Worm (Caenorhabditis elegans): ENCODE data around the gene ttr-8.
"Not testable (repeated sequence)": the region's sequence is repeated elsewhere in the genome, so short reads cannot be mapped to it uniquely, and the experiment has no call there.

The ttr-8 gene

DNA sequence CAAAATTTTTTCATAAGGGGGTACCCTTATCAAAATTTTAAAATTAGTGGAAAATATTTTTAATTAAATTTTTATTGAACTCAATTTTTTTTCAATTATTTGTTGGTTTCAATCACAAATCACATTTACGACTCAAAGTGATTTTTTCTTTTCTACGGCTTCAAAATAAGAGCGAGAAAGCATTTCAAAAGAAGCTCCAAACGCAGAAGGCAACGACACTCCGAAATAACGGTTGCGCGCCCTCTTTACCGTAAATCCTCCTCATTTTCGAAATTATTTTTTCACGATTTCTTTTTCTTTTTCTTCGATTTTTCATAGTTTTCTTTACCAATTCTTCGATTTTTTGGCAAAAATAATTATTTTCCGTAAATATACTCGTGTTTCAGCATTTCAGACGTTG, 35.9 kb upstream of the ttr-8 start:
- peak; percentile 98 for TF ChIP-seq Y48G9A.11 (GFP tag; IDR thresholded peaks at IDR 0.05)

DNA sequence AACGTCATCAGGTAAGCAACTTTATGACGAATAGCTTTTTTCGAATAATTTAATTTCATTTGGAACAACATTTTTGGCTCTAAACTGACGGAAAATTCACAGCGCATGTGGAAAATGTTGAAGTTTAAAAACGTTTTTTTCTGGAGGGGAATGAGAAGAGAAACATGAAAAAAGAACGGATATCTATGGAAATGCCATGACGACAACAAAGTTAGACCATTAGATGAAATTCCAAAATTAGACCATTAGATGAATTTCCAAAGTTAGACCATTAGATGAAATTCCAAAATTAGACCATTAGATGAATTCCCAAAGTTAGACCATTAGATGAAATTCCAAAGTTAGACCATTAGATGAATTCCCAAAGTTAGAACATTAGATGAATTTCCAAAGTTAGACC, 29.3 kb upstream of the ttr-8 start, which contains the start of gene Y80D4G.2:
Y80D4G.2 (minus strand) TSS at position 101 of the 400 bp plus-strand sequence.
- not testable (repeated sequence) for TF ChIP-seq mdt-29 (GFP tag; IDR thresholded peaks at IDR 0.05); pha-4 (GFP tag; IDR thresholded peaks at IDR 0.05); pha-4 (tag; optimal IDR thresholded peaks at IDR 0.05); nhr-6 (tag; optimal IDR thresholded peaks at IDR 0.05)

ce11 chrIII:7593285-7593928, 28.3 kb upstream of the ttr-8 start, which contains the start of gene R13A5.11:
Gene R13A5.11, minus strand, starts transcription at chrIII:7593335.
- no peak for TF ChIP-seq fos-1 (tag; optimal IDR thresholded peaks at IDR 0.05)
- no peak for TF ChIP-seq zip-2 (tag; optimal IDR thresholded peaks at IDR 0.05)
- TF ChIP-seq saeg-2 (GFP tag; IDR thresholded peaks at IDR 0.05) = no peak
- TF ChIP-seq jun-1 (tag; optimal IDR thresholded peaks at IDR 0.05) = no peak
- TF ChIP-seq skn-1 (tag; optimal IDR thresholded peaks at IDR 0.05) = no peak
- TF ChIP-seq snpc-4 (tag; optimal IDR thresholded peaks at IDR 0.05) = no peak
- TF ChIP-seq sdz-12 (GFP tag; optimal IDR thresholded peaks at IDR 0.05) = no peak
- TF ChIP-seq nhr-10 (tag; optimal IDR thresholded peaks at IDR 0.05) = no peak
- TF ChIP-seq nhr-76 (tag; optimal IDR thresholded peaks at IDR 0.05) = no peak

- no peak for TF ChIP-seq ZK337.2 (GFP tag; IDR thresholded peaks at IDR 0.05)
- no peak for TF ChIP-seq duxl-1 (tag; optimal IDR thresholded peaks at IDR 0.05; ENCODE audit: poor library complexity)
- no peak for TF ChIP-seq hlh-11 (tag; optimal IDR thresholded peaks at IDR 0.05)
These were observed 23.1 kb upstream of the ttr-8 start, which contains the start of gene R13A5.15 for ce11 chrIII:7588214-7588613. Gene R13A5.15, minus strand, starts transcription at chrIII:7588314.

ce11 chrIII:7584131-7584646, 19.0 kb upstream of the ttr-8 start, which contains the start of gene cup-5:
Gene cup-5, plus strand, starts transcription at chrIII:7584181.
- TF ChIP-seq dpl-1 (GFP tag; optimal IDR thresholded peaks at IDR 0.05) = peak; percentile 48
- no peak for TF ChIP-seq hif-1 (tag; optimal IDR thresholded peaks at IDR 0.05)
- TF ChIP-seq R02D3.7 (tag; optimal IDR thresholded peaks at IDR 0.05) = peak; percentile 79
- TF ChIP-seq pha-4 (GFP tag; IDR thresholded peaks at IDR 0.05) = no peak
- peak; percentile 52 for TF ChIP-seq pha-4 (tag; optimal IDR thresholded peaks at IDR 0.05)
- TF ChIP-seq T20F7.1 (GFP tag; optimal IDR thresholded peaks at IDR 0.05) = peak; percentile 11
- TF ChIP-seq zfp-2 (tag; optimal IDR thresholded peaks at IDR 0.05) = no peak
- TF ChIP-seq mes-2 (tag; optimal IDR thresholded peaks at IDR 0.05; ENCODE audit: poor library complexity, severe bottlenecking) = peak; percentile 77
- no peak for TF ChIP-seq dmd-8 (GFP tag; IDR thresholded peaks at IDR 0.05)

DNA sequence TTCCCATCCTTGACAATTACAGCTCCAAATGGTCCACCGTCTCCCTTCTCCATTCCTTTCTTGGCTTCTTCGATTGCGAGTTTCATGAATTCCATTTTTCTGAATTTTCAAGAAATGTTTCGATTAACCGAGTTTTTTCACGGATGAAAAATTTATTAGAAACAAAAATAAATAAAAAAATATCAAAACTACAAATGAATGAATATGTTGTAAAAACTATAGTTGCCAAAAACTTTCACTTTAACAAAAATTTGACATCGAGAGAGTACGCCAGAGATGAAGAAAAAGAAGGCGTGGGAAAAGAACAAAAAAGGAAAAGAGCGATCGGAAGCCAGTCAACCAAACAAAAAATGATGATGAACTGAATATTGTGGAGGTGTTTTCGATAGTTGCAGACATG, 17.7 kb upstream of the ttr-8 start, which contains the start of gene R13A5.10:
R13A5.10 (minus strand) TSS at position 101 of the 400 bp plus-strand sequence.
- TF ChIP-seq skn-1 (tag; optimal IDR thresholded peaks at IDR 0.05) = no peak
- no peak for TF ChIP-seq fkh-10 (GFP tag; optimal IDR thresholded peaks at IDR 0.05)
- no peak for TF ChIP-seq fos-1 (tag; optimal IDR thresholded peaks at IDR 0.05)
- no peak for TF ChIP-seq Y105C5A.15 (GFP tag; IDR thresholded peaks at IDR 0.05)
- TF ChIP-seq php-3 (GFP tag; IDR thresholded peaks at IDR 0.05) = no peak

DNA sequence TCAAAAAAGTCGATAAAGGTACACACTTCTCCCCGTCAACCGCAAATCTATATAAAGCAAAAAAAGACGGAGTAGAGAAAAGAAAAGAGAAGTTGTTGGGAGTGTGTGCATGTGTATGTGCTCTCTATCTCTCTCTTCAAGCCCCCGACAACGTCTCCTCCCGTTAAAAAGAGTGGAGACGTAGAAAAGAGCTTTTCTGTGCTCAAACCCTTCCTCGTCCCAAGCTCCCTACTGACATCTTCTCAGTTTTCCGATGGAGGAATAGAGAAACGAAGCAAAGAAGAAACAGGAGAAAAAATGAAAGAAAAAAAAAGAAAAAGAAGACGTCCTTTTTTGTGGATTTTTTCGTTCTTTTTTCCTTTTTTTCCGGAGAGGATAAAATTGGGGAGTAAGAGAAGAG, 15.4 kb upstream of the ttr-8 start:
- peak; percentile 18 for TF ChIP-seq fkh-10 (GFP tag; optimal IDR thresholded peaks at IDR 0.05)
- TF ChIP-seq mdt-29 (GFP tag; IDR thresholded peaks at IDR 0.05) = no peak
- TF ChIP-seq snpc-4 (tag; optimal IDR thresholded peaks at IDR 0.05) = no peak
- TF ChIP-seq madf-9 (GFP tag; conservative IDR thresholded peaks at IDR 0.05) = no peak
- TF ChIP-seq mdl-1 (tag; optimal IDR thresholded peaks at IDR 0.05) = peak in 1 of 2 experiments; percentile 3
- peak; percentile 3 for TF ChIP-seq mes-2 (tag; optimal IDR thresholded peaks at IDR 0.05; ENCODE audit: poor library complexity, severe bottlenecking)
- peak; percentile 52 for TF ChIP-seq rbr-2 (tag; optimal IDR thresholded peaks at IDR 0.05)
- peak; percentile 8 for TF ChIP-seq hlh-30 (tag; optimal IDR thresholded peaks at IDR 0.05; ENCODE audit: insufficient read depth)
- TF ChIP-seq vab-7 (GFP tag; IDR thresholded peaks at IDR 0.05) = no peak
- TF ChIP-seq dmd-9 (GFP tag; IDR thresholded peaks at IDR 0.05) = no peak
- TF ChIP-seq hmg-1.1 (GFP tag; IDR thresholded peaks at IDR 0.05) = peak; percentile 60
- no peak for TF ChIP-seq zag-1 (tag; optimal IDR thresholded peaks at IDR 0.05)
- no peak for TF ChIP-seq egl-27 (tag; optimal IDR thresholded peaks at IDR 0.05)
- TF ChIP-seq Y48G9A.11 (GFP tag; IDR thresholded peaks at IDR 0.05) = no peak
- TF ChIP-seq aha-1 (tag) = peak; percentile 97
- TF ChIP-seq nhr-11 (tag; optimal IDR thresholded peaks at IDR 0.05) = no peak
- no peak for TF ChIP-seq lin-1 (GFP tag; IDR thresholded peaks at IDR 0.05)
